Worm (Caenorhabditis elegans): ENCODE data around the gene F54F2.14.

Gene F54F2.14

DNA sequence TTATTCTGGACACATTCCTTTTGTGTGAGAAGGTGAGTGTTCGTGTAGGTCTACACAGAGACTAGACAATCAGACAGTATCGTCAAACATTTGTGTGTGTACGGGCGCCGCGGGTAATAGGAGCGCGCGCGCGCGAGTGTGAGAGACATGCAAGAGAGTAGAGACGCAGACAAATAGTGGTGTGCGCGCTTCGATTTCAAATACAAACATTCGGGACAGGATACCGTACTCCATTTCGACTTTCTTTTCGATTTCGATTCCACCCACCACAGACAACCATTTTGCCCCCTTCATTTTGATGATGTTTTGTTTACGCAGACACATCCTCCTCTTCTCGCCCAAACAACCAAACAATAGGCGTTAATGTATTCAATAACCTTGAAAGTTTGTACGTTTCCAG lies 3.4 kb downstream of the F54F2.14 start (continued):
- TF ChIP-seq ama-1 (optimal IDR thresholded peaks at IDR 0.05) (no peak), lir-3 (tag; optimal IDR thresholded peaks at IDR 0.05) (no peak), gei-8 (GFP tag; optimal IDR thresholded peaks at IDR 0.05) (peak; percentile 42), hif-1 (tag; optimal IDR thresholded peaks at IDR 0.05) (peak in 1 of 2 experiments; percentile 55), unc-62 (GFP tag; optimal IDR thresholded peaks at IDR 0.05 in 1 of 2) (peak in 1 of 2 experiments; percentile 99), unc-62 (tag; optimal IDR thresholded peaks at IDR 0.05) (no peak), ceh-82 (tag; optimal IDR thresholded peaks at IDR 0.05) (no peak), set-16 (GFP tag; IDR thresholded peaks at IDR 0.05) (no peak; the same call in 1 of the 2 replicates), lin-38 (GFP tag; IDR thresholded peaks at IDR 0.05) (peak; percentile 64), F26F4.8 (GFP tag; conservative IDR thresholded peaks at IDR 0.05) (no peak), ceh-20 (GFP tag; IDR thresholded peaks at IDR 0.05) (no peak), ceh-32 (tag; optimal IDR thresholded peaks at IDR 0.05; ENCODE audit: poor library complexity) (no peak), daf-12 (tag; optimal IDR thresholded peaks at IDR 0.05) (no peak), duxl-1 (tag; optimal IDR thresholded peaks at IDR 0.05; ENCODE audit: poor library complexity) (peak; percentile 30), dmd-6 (GFP tag; IDR thresholded peaks at IDR 0.05) (peak; percentile 83), pqm-1 (tag; optimal IDR thresholded peaks at IDR 0.05) (peak; percentile 62), mep-1 (tag; optimal IDR thresholded peaks at IDR 0.05) (peak; percentile 85), nhr-41 (GFP tag; IDR thresholded peaks at IDR 0.05) (0 out of 2 replicates have a peak, but pooled peaks have one; percentile 49), F10B5.3 (tag; optimal IDR thresholded peaks at IDR 0.05) (peak; percentile 16), mes-2 (tag; optimal IDR thresholded peaks at IDR 0.05; ENCODE audit: poor library complexity, severe bottlenecking) (peak; percentile 76), daf-8 (GFP tag; IDR thresholded peaks at IDR 0.05) (no peak), attf-4 (tag; optimal IDR thresholded peaks at IDR 0.05) (no peak), zip-2 (tag; optimal IDR thresholded peaks at IDR 0.05) (no peak), unc-39 (tag; optimal IDR thresholded peaks at IDR 0.05) (no peak), madf-9 (GFP tag; conservative IDR thresholded peaks at IDR 0.05) (peak; percentile 52; the same call in 1 of the 2 replicates), ztf-11 (tag; optimal IDR thresholded peaks at IDR 0.05) (no peak), aha-1 (tag) (peak; percentile 93), saeg-2 (GFP tag; IDR thresholded peaks at IDR 0.05) (no peak), nhr-28 (tag; optimal IDR thresholded peaks at IDR 0.05) (peak; percentile 99), nhr-48 (tag; optimal IDR thresholded peaks at IDR 0.05) (peak; percentile 2), T20F7.1 (GFP tag; optimal IDR thresholded peaks at IDR 0.05) (peak; percentile 39), lim-7 (GFP tag; IDR thresholded peaks at IDR 0.05) (no peak), tra-1 (GFP tag; IDR thresholded peaks at IDR 0.05) (peak; percentile 75; the same call in 1 of the 2 replicates), nhr-237 (tag; optimal IDR thresholded peaks at IDR 0.05) (no peak), zfp-2 (tag; optimal IDR thresholded peaks at IDR 0.05) (no peak), Y5F2A.4 (GFP tag; optimal IDR thresholded peaks at IDR 0.05) (no peak), daf-16 (GFP tag; optimal IDR thresholded peaks at IDR 0.05) (no peak), daf-16 (tag; optimal IDR thresholded peaks at IDR 0.05) (peak; percentile 53), zfp-3 (GFP tag; conservative IDR thresholded peaks at IDR 0.05) (0 out of 2 replicates have a peak, but pooled peaks have one; percentile 57), ZK546.5 (tag; optimal IDR thresholded peaks at IDR 0.05) (no peak), ceh-44 (GFP tag; IDR thresholded peaks at IDR 0.05) (no peak), rbr-2 (tag; optimal IDR thresholded peaks at IDR 0.05) (peak; percentile 51), R02D3.7 (tag; optimal IDR thresholded peaks at IDR 0.05) (no peak), T26A8.4 (GFP tag; IDR thresholded peaks at IDR 0.05) (peak; percentile 85), aly-2 (tag; optimal IDR thresholded peaks at IDR 0.05) (no peak), arid-1 (GFP tag; conservative IDR thresholded peaks at IDR 0.05) (peak; percentile 69), snpc-1.2 (GFP tag; IDR thresholded peaks at IDR 0.05) (no peak), php-3 (GFP tag; IDR thresholded peaks at IDR 0.05) (0 out of 2 replicates have a peak, but pooled peaks have one; percentile 8), lsy-2 (tag; optimal IDR thresholded peaks at IDR 0.05) (peak in 1 of 2 experiments; percentile 66), ctbp-1 (GFP tag; IDR thresholded peaks at IDR 0.05) (peak; percentile 71; the same call in 1 of the 2 replicates), nhr-102 (tag; optimal IDR thresholded peaks at IDR 0.05) (peak; percentile 48), fkh-10 (GFP tag; optimal IDR thresholded peaks at IDR 0.05) (no peak)
